Fruit fly (Drosophila melanogaster) Kc167 (cell line): ENCODE data around the gene sens-2.

Source experiments
- Myc ChIP-seq: fragments of >200 bp; optimal IDR thresholded peaks from 2 replicates; lab custom pipeline; 2017; ENCODE audit warnings: missing external identifiers
- Sin3A ChIP-seq: fragments of >200 bp; optimal IDR thresholded peaks from 2 replicates; lab custom pipeline; 2018; ENCODE audit warnings: missing external identifiers
- h ChIP-seq: fragments of >200 bp; optimal IDR thresholded peaks from 3 replicates; lab custom pipeline; 2018; ENCODE audit warnings: missing external identifiers
- insv ChIP-seq: fragments of >200 bp; optimal IDR thresholded peaks from 3 replicates; lab custom pipeline; 2018; ENCODE audit warnings: missing external identifiers
- psq ChIP-seq: fragments of >200 bp; optimal IDR thresholded peaks from 2 replicates; lab custom pipeline; 2017; ENCODE audit warnings: missing external identifiers
- ttk ChIP-seq: sonication (Bioruptor generic); optimal IDR thresholded peaks from 2 replicates; lab custom pipeline; 2017; ENCODE audit warnings: missing external identifiers

Gene sens-2

DNA sequence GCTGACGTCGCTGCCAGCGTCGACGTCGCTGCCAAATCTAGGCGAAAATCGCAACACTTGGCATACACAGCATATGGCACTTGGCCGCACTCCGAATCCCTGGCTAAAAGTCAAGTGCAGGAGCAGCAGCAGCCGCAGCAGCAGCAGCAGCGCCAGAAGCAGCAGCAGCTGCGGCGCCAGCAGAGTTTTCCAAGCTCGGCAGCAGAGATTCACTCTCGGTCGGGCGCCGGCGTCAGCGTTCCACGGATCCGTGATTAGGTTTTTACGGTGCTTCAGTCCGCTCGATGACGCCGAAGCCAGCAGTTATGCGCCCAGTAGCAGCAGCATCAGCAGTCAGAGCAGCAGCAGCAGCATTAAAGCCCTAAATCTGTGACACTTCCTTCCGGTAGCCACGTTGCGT lies 310 bp downstream of the sens-2 start:
- TF ChIP-seq psq (lab: Kevin White, UChicago) (no peak), insv (lab: Kevin White, UChicago) (no peak), Sin3A (lab: Kevin White, UChicago) (no peak), h (lab: Kevin White, UChicago) (no peak), ttk (lab: Kevin White, UChicago) (no peak), Myc (lab: Kevin White, UChicago) (no peak)

DNA sequence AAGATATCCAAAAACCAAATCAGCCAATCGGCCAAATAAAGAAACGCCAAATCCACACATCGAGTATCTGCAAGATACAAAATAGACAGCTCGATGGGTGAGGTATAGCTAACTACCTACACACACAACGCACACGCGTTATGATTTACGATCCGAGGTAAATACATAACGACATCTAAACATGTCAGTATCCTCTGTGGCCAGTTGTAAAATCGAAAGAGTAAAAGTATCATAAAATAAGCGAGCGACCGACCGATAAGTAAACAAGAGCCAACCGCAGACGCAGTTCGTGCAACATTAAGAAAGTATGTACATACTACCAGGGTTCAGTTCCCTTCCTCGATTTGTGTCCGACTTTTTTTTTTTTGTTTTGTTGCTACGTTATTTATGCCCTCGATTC lies 4.6 kb downstream of the sens-2 start:
- TF ChIP-seq insv (lab: Kevin White, UChicago) (no peak), Sin3A (lab: Kevin White, UChicago) (no peak), ttk (lab: Kevin White, UChicago) (no peak), h (lab: Kevin White, UChicago) (no peak), psq (lab: Kevin White, UChicago) (no peak), Myc (lab: Kevin White, UChicago) (no peak)

DNA sequence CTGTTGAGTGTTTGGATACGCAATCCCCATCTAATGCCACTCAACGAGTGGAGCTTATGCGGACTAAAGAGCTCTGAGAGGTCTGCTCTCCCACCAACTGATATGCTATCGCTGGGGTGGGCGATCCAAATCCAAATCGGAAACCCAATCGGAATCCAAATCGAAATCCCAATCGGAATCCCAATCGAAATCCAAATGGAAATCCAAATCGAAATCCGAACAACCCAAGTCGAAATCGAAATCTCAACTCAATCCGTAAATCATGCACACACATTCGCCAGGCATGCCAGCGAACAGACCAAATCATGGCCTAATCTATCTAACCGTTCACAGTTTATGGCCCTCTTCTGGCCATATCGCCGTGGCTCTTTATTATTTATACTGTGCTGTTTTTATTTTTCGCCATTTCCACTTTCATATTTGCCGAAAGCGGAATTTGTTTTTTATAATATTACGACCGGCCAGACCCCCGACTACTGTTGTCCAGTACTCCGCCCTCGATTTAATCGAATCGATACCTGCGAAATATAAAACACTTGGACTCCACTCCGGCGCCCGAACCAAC lies 5.9 kb downstream of the sens-2 start:
- no peak for TF ChIP-seq insv (lab: Kevin White, UChicago)
- TF ChIP-seq Sin3A (lab: Kevin White, UChicago), result no peak

DNA sequence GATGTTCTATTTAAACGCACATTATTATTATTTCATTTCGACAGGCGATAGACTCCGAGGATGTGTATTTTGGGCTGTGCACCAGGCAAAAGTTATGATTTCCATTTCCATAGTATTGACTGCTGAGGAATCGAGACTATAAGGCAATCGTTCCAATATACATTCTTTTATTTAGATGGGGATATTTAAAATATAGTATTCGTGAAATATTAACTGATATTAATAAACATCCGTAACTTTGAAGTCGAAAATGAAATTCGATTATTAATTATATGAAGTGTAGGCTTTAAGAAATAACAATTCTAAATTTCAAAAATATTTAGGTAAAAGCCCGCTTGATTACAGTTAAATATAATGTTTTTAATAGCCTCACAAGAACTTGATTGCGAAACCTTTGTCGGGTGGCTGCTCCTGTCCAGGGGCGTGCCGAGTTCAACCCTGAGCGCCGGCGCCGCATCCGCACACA lies 8.6 kb downstream of the sens-2 start:
- TF ChIP-seq h (lab: Kevin White, UChicago) (no peak), ttk (lab: Kevin White, UChicago) (no peak), insv (lab: Kevin White, UChicago) (no peak), Sin3A (lab: Kevin White, UChicago) (no peak), psq (lab: Kevin White, UChicago) (no peak), Myc (lab: Kevin White, UChicago) (no peak)

DNA sequence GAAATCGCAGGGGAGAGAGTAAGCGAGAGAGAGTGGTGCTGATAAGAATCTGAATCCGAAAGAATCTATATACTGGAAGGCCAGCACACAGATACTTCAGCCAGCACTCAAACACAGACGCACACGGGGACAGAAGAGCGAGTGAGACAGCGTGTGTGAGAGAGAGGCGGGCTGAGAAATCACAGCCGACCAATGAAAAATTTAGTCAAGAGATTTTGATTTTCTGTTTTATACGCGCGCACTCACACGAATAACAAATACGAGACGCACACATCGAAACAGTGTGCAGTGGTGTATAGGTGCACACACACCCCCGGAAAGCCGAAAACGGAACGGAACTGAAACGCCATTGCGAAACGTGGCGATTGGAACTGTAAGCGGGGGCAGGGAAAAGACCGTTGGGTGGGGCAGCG lies 11.9 kb downstream of the sens-2 start:
- TF ChIP-seq h (lab: Kevin White, UChicago) (no peak), Myc (lab: Kevin White, UChicago) (no peak), insv (lab: Kevin White, UChicago) (no peak), Sin3A (lab: Kevin White, UChicago) (no peak), ttk (lab: Kevin White, UChicago) (no peak), psq (lab: Kevin White, UChicago) (no peak)

DNA sequence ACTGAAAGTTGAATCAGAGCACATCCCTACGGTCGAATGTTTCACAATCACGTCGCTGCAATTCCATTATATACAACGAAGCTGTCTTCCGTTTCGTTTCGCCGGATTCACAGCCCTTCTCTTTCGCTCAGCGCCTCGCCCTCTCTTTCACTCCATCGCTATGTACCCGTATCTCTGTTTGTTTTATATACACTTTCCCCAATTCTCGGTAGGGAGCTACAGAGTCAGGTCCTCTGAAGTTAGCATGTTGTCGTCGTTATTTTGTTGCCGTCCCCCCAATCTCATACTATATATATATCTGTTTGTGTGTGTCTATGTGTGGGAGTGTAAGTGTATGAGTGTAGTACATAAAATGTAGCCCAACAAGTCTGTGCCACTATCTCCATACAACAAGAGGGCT lies 14.4 kb downstream of the sens-2 start:
- no peak for TF ChIP-seq ttk (lab: Kevin White, UChicago)
- TF ChIP-seq psq (lab: Kevin White, UChicago), result no peak
- no peak for TF ChIP-seq insv (lab: Kevin White, UChicago)
- no peak for TF ChIP-seq Sin3A (lab: Kevin White, UChicago)
- no peak for TF ChIP-seq h (lab: Kevin White, UChicago)
- TF ChIP-seq Myc (lab: Kevin White, UChicago), result no peak

DNA sequence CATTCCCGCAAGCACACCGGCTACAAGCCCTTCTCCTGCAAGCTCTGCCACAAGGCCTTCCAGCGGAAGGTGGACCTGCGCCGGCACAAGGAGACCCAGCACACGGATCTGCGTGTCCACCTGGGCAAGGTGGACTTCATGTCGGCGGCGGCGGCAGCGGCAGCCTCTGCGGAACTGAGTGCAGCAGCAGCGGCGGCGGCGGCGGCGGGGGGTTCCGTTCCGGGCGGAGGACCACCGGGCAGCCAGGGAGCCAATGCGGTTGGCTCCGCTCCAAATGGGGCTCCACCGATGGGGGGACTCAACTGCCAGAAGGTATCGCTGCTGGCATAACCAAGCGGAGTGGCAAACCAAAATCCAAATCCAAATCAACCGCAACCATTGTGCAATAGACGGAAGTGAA lies 16.1 kb downstream of the sens-2 start:
- no peak for TF ChIP-seq insv (lab: Kevin White, UChicago)
- TF ChIP-seq Sin3A (lab: Kevin White, UChicago), result no peak
- no peak for TF ChIP-seq ttk (lab: Kevin White, UChicago)
- TF ChIP-seq h (lab: Kevin White, UChicago), result no peak
- no peak for TF ChIP-seq Myc (lab: Kevin White, UChicago)
- TF ChIP-seq psq (lab: Kevin White, UChicago), result no peak

DNA sequence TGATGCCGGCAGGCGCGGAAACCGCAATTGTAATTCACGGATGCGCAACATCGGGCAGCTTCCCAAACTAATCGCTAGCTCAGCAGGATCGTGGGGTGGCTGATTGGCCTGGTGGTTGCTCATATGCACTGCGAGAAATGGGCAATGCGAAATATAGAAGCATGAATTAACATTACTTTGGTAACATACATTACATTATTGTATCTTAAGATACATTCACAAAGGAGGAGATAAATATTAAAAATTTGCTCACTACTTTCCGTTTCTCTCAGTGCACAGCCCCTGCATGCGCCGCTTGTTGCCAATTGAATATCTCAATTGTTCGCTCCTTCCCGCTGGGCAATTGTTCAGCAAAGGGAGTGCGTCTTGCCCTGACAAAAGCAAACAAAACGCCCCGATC lies 19.6 kb downstream of the sens-2 start:
- no peak for TF ChIP-seq ttk (lab: Kevin White, UChicago)
- TF ChIP-seq Sin3A (lab: Kevin White, UChicago), result no peak
- no peak for TF ChIP-seq h (lab: Kevin White, UChicago)
- TF ChIP-seq insv (lab: Kevin White, UChicago), result no peak
- no peak for TF ChIP-seq psq (lab: Kevin White, UChicago)
- no peak for TF ChIP-seq Myc (lab: Kevin White, UChicago)

DNA sequence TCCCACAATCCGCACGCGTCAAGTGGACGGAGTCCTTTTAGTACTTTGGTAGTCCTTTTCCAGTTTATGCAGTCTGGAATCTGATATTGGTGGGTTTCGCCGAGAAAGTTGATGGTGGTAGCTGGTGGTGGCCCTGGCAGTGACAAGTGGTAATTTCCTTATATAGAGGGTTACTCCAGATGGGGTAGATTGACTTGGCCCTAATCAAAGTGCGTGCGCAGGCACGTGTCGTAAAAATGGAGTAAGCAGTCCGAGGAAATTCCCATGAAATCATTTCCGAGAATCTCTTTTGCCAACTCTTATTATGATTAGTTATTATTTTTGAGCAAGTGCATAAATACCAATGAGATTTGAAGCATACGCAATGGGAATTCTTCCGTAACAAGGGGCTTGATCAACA lies 21.7 kb downstream of the sens-2 start:
- TF ChIP-seq h (lab: Kevin White, UChicago) (no peak), ttk (lab: Kevin White, UChicago) (no peak), Sin3A (lab: Kevin White, UChicago) (no peak), insv (lab: Kevin White, UChicago) (no peak), psq (lab: Kevin White, UChicago) (no peak), Myc (lab: Kevin White, UChicago) (no peak)

DNA sequence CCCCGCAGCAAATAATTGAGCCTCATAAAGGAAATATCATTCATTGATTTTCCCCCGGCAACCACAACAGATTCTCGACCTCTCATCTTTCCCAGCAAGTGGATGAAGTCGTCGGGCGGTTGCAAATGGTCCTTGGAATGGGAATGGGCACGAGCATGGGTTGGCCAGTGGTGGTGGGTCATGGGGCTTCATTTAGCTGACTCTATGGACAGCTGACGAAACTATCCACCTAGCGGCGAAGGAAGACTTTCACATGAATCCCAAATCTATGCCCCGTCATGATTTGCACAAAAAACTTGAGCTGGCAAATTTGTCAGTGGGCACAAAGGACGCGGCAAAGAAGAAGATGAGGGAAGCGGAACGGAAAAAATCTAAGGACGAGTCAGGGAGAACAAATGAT lies 29.2 kb downstream of the sens-2 start:
- TF ChIP-seq Sin3A (lab: Kevin White, UChicago) (no peak), psq (lab: Kevin White, UChicago) (no peak), ttk (lab: Kevin White, UChicago) (no peak), Myc (lab: Kevin White, UChicago) (no peak), insv (lab: Kevin White, UChicago) (no peak), h (lab: Kevin White, UChicago) (no peak)

DNA sequence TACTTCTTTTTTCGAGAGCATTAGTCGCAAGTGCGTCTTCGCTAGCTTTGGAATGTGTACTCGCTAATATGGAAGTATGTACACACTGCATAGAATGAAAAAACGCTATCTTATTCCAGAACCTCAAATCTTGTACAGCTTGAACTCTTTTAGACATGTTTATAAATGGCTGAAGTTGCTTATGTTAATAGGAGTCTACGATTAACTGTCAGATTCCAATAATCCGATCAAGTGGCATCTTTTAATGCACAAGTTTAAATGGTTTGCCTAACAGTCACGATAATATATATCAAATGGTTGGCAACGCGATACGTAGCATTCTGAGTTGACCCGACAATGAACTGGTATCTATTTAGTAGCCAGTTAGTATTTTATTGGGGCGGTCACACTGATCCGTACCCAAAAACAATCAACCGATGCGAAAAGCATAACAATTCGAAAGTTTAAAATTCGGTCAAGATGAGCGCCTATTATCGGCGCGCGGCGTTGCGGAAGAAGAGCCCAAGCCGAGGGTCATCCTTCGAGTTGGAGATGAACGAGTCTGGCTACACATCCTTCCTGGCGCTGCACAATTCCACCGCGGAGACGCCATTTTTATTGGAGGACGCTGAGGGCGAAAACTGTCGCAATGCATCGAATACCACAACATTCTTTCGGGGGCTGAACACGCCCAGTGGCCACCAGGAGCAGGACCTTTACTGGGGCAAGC lies 30.4 kb downstream of the sens-2 start, which contains the start of gene Rca1:
Gene Rca1 (plus strand): TSS at position 353 of the 709 bp plus-strand sequence.
- TF ChIP-seq Sin3A (lab: Kevin White, UChicago) (no peak), insv (lab: Kevin White, UChicago) (no peak), psq (lab: Kevin White, UChicago) (no peak), h (lab: Kevin White, UChicago) (no peak), Myc (lab: Kevin White, UChicago) (no peak)
